Fruit fly (Drosophila melanogaster) whole organism, prepupa: ENCODE measurements around the gene Spn31A.

Experiments
- Blimp-1 ChIP-seq: fragments of 200-800 bp; sonication (Bioruptor generic); optimal IDR thresholded peaks from 3 replicates; lab custom pipeline; 2017; ENCODE audit warnings: missing biosample characterization, missing genetic modification characterization, mild to moderate bottlenecking, moderate library complexity, missing genetic modification reagents
- CG10669 ChIP-seq: fragments of 200-800 bp; sonication (Bioruptor generic); optimal IDR thresholded peaks from 3 replicates; lab custom pipeline; 2018; ENCODE audit warnings: missing biosample characterization, mild to moderate bottlenecking, missing genetic modification characterization, moderate library complexity
- CG11902 ChIP-seq: fragments of 200-800 bp; sonication (Bioruptor generic); optimal IDR thresholded peaks from 3 replicates; lab custom pipeline; 2016; ENCODE audit warnings: missing biosample characterization, missing genetic modification characterization
- CG15336 ChIP-seq: fragments of 200-800 bp; sonication (Bioruptor generic); IDR thresholded peaks from 2 replicates; pipeline ENCODE4 v1.3.6; 2022; ENCODE audit warnings: missing biosample characterization, missing genetic modification characterization
- CG1621 ChIP-seq: fragments of 200-800 bp; sonication (Bioruptor generic); optimal IDR thresholded peaks from 3 replicates; lab custom pipeline; 2018; ENCODE audit warnings: missing biosample characterization, mild to moderate bottlenecking, missing genetic modification characterization
- CG16779 ChIP-seq: fragments of 200-800 bp; sonication (Bioruptor generic); optimal IDR thresholded peaks from 3 replicates; lab custom pipeline; 2017; ENCODE audit warnings: missing biosample characterization, mild to moderate bottlenecking, missing genetic modification characterization
- CG3032 ChIP-seq: fragments of 200-800 bp; optimal IDR thresholded peaks from 2 replicates; lab custom pipeline; 2019; ENCODE audit warnings: missing biosample characterization, mild to moderate bottlenecking, missing genetic modification characterization, moderate library complexity
- CG31627 ChIP-seq: fragments of 200-800 bp; sonication (Bioruptor generic); optimal IDR thresholded peaks from 3 replicates; lab custom pipeline; 2016; ENCODE audit warnings: missing biosample characterization, missing genetic modification characterization
- CG32006 ChIP-seq: fragments of 200-800 bp; sonication (Bioruptor generic); optimal IDR thresholded peaks from 3 replicates; lab custom pipeline; 2017; ENCODE audit warnings: missing biosample characterization, mild to moderate bottlenecking, missing genetic modification characterization
- CG4318 ChIP-seq: fragments of 200-800 bp; sonication (Bioruptor generic); optimal IDR thresholded peaks from 3 replicates; lab custom pipeline; 2017; ENCODE audit warnings: missing biosample characterization, mild to moderate bottlenecking, missing genetic modification characterization
- CG6163 ChIP-seq: fragments of 200-800 bp; sonication (Bioruptor generic); IDR thresholded peaks from 3 replicates; pipeline ENCODE4 v1.3.6; 2022; ENCODE audit warnings: missing biosample characterization, missing genetic modification characterization
- CG6854 ChIP-seq: fragments of 200-800 bp; sonication (Bioruptor generic); optimal IDR thresholded peaks from 2 replicates; lab custom pipeline; 2017; ENCODE audit warnings: missing biosample characterization, mild to moderate bottlenecking, missing genetic modification characterization
- CG7368 ChIP-seq: fragments of 200-800 bp; sonication (Bioruptor generic); optimal IDR thresholded peaks from 3 replicates; lab custom pipeline; 2016; ENCODE audit warnings: missing biosample characterization, missing genetic modification characterization
- CG8319 ChIP-seq: fragments of 200-800 bp; sonication (Bioruptor generic); optimal IDR thresholded peaks from 3 replicates; lab custom pipeline; 2016; ENCODE audit warnings: missing biosample characterization, missing genetic modification characterization
- CG8632 ChIP-seq: fragments of 200-800 bp; sonication (Bioruptor generic); optimal IDR thresholded peaks from 3 replicates; lab custom pipeline; 2016; ENCODE audit warnings: missing biosample characterization, missing genetic modification characterization
- CG9139 ChIP-seq: fragments of 200-800 bp; sonication (Bioruptor generic); optimal IDR thresholded peaks from 3 replicates; lab custom pipeline; 2017; ENCODE audit warnings: missing biosample characterization, mild to moderate bottlenecking, missing genetic modification characterization
- Eip78C ChIP-seq: fragments of 200-800 bp; sonication (Bioruptor generic); peaks from one replicate; lab custom pipeline; 2016; ENCODE audit warnings: missing biosample characterization, missing genetic modification characterization
- Eip93F ChIP-seq: fragments of 200-800 bp; sonication (Bioruptor generic); optimal IDR thresholded peaks from 2 replicates; lab custom pipeline; 2016; ENCODE audit warnings: missing biosample characterization, mild to moderate bottlenecking, missing genetic modification characterization
- Ets21C ChIP-seq: fragments of 200-800 bp; sonication (Bioruptor generic); optimal IDR thresholded peaks from 3 replicates; lab custom pipeline; 2016; ENCODE audit warnings: missing biosample characterization, missing genetic modification characterization
- Gug ChIP-seq: fragments of 200-800 bp; sonication (Bioruptor generic); IDR thresholded peaks from 2 replicates; pipeline ENCODE4 v1.3.6; 2022; ENCODE audit warnings: missing biosample characterization, missing genetic modification characterization
- Hr39 ChIP-seq: fragments of 200-800 bp; sonication (Bioruptor generic); optimal IDR thresholded peaks from 2 replicates; lab custom pipeline; 2016; ENCODE audit warnings: missing biosample characterization, missing genetic modification characterization
- Hr4 ChIP-seq: fragments of 200-800 bp; sonication (Bioruptor generic); optimal IDR thresholded peaks from 3 replicates; lab custom pipeline; 2016; ENCODE audit warnings: missing biosample characterization, missing genetic modification characterization
- Lpt ChIP-seq: fragments of 200-800 bp; sonication (Bioruptor generic); optimal IDR thresholded peaks from 3 replicates; lab custom pipeline; 2016; ENCODE audit warnings: missing biosample characterization, missing genetic modification characterization
- Met ChIP-seq: fragments of 200-800 bp; sonication (Bioruptor generic); optimal IDR thresholded peaks from 3 replicates; lab custom pipeline; 2016; ENCODE audit warnings: missing biosample characterization, missing genetic modification characterization
- OdsH ChIP-seq: fragments of 200-800 bp; sonication (Bioruptor generic); optimal IDR thresholded peaks from 3 replicates; lab custom pipeline; 2016; ENCODE audit warnings: missing biosample characterization, missing genetic modification characterization
- Smox ChIP-seq: fragments of 200-800 bp; sonication (Bioruptor generic); optimal IDR thresholded peaks from 3 replicates; lab custom pipeline; 2016; ENCODE audit warnings: missing biosample characterization, missing genetic modification characterization
- Sox102F ChIP-seq: fragments of 200-800 bp; sonication (Bioruptor generic); optimal IDR thresholded peaks from 2 replicates; lab custom pipeline; 2016; ENCODE audit warnings: missing biosample characterization, mild to moderate bottlenecking, missing genetic modification characterization
- Sox14 ChIP-seq: fragments of 200-800 bp; sonication (Bioruptor generic); optimal IDR thresholded peaks from 3 replicates; lab custom pipeline; 2016; ENCODE audit warnings: missing biosample characterization, missing genetic modification characterization
- Sox15 ChIP-seq: fragments of 200-800 bp; sonication (Bioruptor generic); optimal IDR thresholded peaks from 3 replicates; lab custom pipeline; 2016; ENCODE audit warnings: missing biosample characterization, missing genetic modification characterization
- achi ChIP-seq: fragments of 200-800 bp; sonication (Bioruptor generic); optimal IDR thresholded peaks from 3 replicates; lab custom pipeline; 2016; ENCODE audit warnings: missing biosample characterization, missing genetic modification characterization
- cyc ChIP-seq: fragments of 200-800 bp; sonication (Bioruptor generic); optimal IDR thresholded peaks from 3 replicates; lab custom pipeline; 2016; ENCODE audit warnings: missing biosample characterization, missing genetic modification characterization
- eg ChIP-seq: fragments of 200-800 bp; sonication (Bioruptor generic); IDR thresholded peaks from 3 replicates; pipeline ENCODE4 v1.3.6; 2022; ENCODE audit warnings: missing biosample characterization, missing genetic modification characterization
- esn ChIP-seq: fragments of 200-800 bp; sonication (Bioruptor generic); optimal IDR thresholded peaks from 2 replicates; lab custom pipeline; 2016; ENCODE audit warnings: missing biosample characterization, mild to moderate bottlenecking, missing genetic modification characterization, moderate library complexity
- fkh ChIP-seq: fragments of 200-800 bp; sonication (Bioruptor generic); optimal IDR thresholded peaks from 3 replicates; lab custom pipeline; 2017; ENCODE audit warnings: missing biosample characterization, mild to moderate bottlenecking, missing genetic modification characterization, moderate library complexity
- lz ChIP-seq: fragments of 200-800 bp; sonication (Bioruptor generic); optimal IDR thresholded peaks from 3 replicates; lab custom pipeline; 2016; ENCODE audit warnings: missing biosample characterization, missing genetic modification characterization
- net ChIP-seq: fragments of 200-800 bp; sonication (Bioruptor generic); optimal IDR thresholded peaks from 3 replicates; lab custom pipeline; 2016; ENCODE audit warnings: missing biosample characterization, missing genetic modification characterization
- pdm3 ChIP-seq: fragments of 200-800 bp; sonication (Bioruptor generic); optimal IDR thresholded peaks from 3 replicates; lab custom pipeline; 2016; ENCODE audit warnings: missing biosample characterization, missing genetic modification characterization
- spab ChIP-seq: fragments of 200-800 bp; sonication (Bioruptor generic); optimal IDR thresholded peaks from 2 replicates; lab custom pipeline; 2017; ENCODE audit warnings: missing biosample characterization, mild to moderate bottlenecking, missing genetic modification characterization, missing genetic modification reagents
- ss ChIP-seq, 2 experiments: fragments of 200-800 bp; sonication (Bioruptor generic); optimal IDR thresholded peaks; 2 replicates in 1 of 2; 3 replicates in 1 of 2; lab custom pipeline; 2017 to 2018; ENCODE audit warnings: mild to moderate bottlenecking in 2 of 2, missing biosample characterization in 2 of 2, missing genetic modification characterization in 2 of 2, moderate library complexity in 1 of 2
- svp ChIP-seq: fragments of 200-800 bp; sonication (Bioruptor generic); peaks from one replicate; lab custom pipeline; 2016; ENCODE audit warnings: missing biosample characterization, missing genetic modification characterization
- vri ChIP-seq: fragments of 200-800 bp; sonication (Bioruptor generic); optimal IDR thresholded peaks from 3 replicates; lab custom pipeline; 2016; ENCODE audit warnings: missing biosample characterization, mild to moderate bottlenecking, missing genetic modification characterization

The Spn31A gene

DNA sequence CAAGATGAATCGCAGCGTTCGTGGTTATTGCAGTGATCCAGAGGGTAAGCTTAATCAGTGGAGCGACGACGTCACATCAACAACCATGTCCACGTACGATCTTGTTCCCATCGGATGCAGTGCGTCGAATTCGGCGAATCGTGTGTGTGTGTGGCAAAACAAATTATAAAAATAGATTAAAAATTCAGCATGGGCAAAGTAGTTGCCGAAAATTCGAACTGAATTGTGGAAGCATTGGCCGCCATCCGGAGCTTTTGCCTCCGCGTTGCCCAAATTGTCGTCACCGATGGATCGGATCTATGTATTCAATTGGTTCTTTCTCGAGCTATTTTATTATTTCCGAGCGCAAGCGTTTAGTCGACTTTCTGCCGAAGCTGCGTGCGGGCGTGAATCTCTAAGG lies at the start of gene Spn31A:
Gene Spn31A (plus strand): TSS at position 301 of the 400 bp plus-strand sequence.
- TF ChIP-seq Hr39 (GFP tag; lab: Kevin White, UChicago), result no peak
- TF ChIP-seq CG8632 (GFP tag; lab: Kevin White, UChicago), result no peak
- no peak for TF ChIP-seq esn
- TF ChIP-seq CG8319 (GFP tag; lab: Kevin White, UChicago), result no peak
- no peak for TF ChIP-seq pdm3 (GFP tag; lab: Kevin White, UChicago)
- no peak for TF ChIP-seq CG15336 (GFP tag; lab: Robert Waterston, UW)
- TF ChIP-seq svp (GFP tag; lab: Kevin White, UChicago), result no peak
- TF ChIP-seq cyc (GFP tag; lab: Kevin White, UChicago), result no peak
- no peak for TF ChIP-seq ss (GFP tag; optimal IDR thresholded peaks at IDR 0.05; lab: Kevin White, UChicago)
- no peak for TF ChIP-seq Smox (GFP tag; lab: Kevin White, UChicago)
- TF ChIP-seq Met (GFP tag; lab: Kevin White, UChicago), result no peak
- TF ChIP-seq eg (GFP tag; lab: Robert Waterston, UW), result no peak
- TF ChIP-seq CG11902, result no peak
- no peak for TF ChIP-seq Hr4 (GFP tag; lab: Kevin White, UChicago)
- TF ChIP-seq, all 60 proteins: peak for 0

DNA sequence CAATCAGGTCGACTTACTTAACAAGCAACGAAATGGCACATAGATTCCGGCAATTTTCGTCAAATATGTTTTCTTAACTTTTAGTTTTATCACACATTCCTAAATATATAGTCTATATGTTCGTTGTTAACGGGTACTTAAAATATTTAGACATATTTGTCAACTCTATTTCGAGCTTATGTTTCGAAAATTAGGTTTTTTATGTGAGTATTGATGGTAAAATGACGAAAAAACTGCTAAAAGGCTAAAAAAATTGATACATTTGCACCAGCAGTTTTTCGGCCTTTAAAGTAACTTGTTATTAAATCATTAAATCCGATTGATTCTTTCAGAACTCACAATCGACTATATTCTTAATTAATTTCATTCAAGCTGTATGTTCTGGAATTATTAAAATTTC lies 43.3 kb upstream of the Spn31A start, which contains the start of gene CG13131:
Gene CG13131 (minus strand): TSS at position 101 of the 400 bp plus-strand sequence.
- TF ChIP-seq CG31627 (GFP tag; lab: Kevin White, UChicago) (no peak), Blimp-1 (GFP tag; lab: Kevin White, UChicago) (no peak), CG4318 (no peak), Eip78C (no peak), CG6163 (GFP tag; lab: Robert Waterston, UW) (no peak), cyc (GFP tag; lab: Kevin White, UChicago) (no peak), Met (GFP tag; lab: Kevin White, UChicago) (no peak), Sox102F (GFP tag; lab: Kevin White, UChicago) (no peak), fkh (no peak), svp (GFP tag; lab: Kevin White, UChicago) (no peak), achi (GFP tag; lab: Kevin White, UChicago) (no peak), Lpt (no peak), Eip93F (no peak), esn (no peak), CG9139 (GFP tag; lab: Kevin White, UChicago) (no peak), CG16779 (no peak), CG8319 (GFP tag; lab: Kevin White, UChicago) (no peak), Hr39 (GFP tag; lab: Kevin White, UChicago) (no peak), spab (GFP tag; lab: Kevin White, UChicago) (no peak)

DNA sequence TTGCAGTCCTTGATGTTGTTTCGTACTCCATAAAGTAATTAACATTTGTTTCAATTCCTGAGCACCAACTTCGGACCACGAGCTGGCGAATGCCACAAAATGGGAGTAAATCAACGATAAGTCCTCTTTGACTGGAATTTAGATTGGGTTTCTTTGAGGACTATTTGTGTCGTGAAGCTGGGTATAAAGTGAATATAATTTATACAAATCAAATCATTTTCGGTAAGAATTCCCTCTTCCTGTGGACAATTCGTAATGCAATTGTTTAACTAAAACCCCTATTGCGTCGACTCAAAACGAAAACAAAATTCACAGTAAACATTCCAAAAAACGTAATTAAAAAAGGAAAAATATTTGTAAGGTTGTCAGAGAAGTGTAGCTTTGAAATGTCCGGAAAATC lies 34.2 kb upstream of the Spn31A start, which contains the start of gene CG13127:
Gene CG13127 (plus strand): TSS at position 301 of the 400 bp plus-strand sequence.
- TF ChIP-seq Sox14 (no peak), lz (GFP tag; lab: Kevin White, UChicago) (no peak), CG31627 (GFP tag; lab: Kevin White, UChicago) (no peak)

dm6 chr2L:10032415-10032814 lies 28.2 kb upstream of the Spn31A start, which contains the start of gene obst-B:
Gene obst-B, plus strand, starts transcription at chr2L:10032690.
- TF ChIP-seq CG7368 (GFP tag; lab: Kevin White, UChicago) (no peak), CG15336 (GFP tag; lab: Robert Waterston, UW) (0 out of 2 replicates have a peak, but pooled peaks have one; percentile 21), CG1621 (peak; percentile 2), pdm3 (GFP tag; lab: Kevin White, UChicago) (no peak), ss (GFP tag; optimal IDR thresholded peaks at IDR 0.05; lab: Kevin White, UChicago) (peak in 1 of 2 experiments; percentile 4), net (GFP tag; lab: Kevin White, UChicago) (peak; percentile 21)
- TF ChIP-seq, all 60 proteins: peak for 4

DNA sequence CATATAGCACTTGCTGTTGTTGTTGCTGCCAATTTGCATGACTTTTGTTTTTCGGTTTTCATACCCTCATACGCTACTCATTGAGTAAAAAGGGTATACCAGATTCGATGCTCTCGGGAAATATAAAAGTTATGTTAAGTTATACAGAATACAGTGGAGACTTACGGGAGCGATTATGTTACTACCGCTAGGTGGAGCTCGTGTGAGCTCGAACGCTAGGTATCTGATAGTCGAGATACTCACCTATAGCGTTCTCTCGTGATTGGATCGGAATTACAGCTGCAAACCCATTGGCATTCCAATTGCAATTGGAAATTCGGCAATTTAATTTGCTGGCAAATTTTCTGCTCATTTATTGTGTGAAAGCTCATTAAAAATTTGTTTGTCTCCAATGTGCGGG lies 27.2 kb upstream of the Spn31A start:
- no peak for TF ChIP-seq cyc (GFP tag; lab: Kevin White, UChicago)
- TF ChIP-seq Sox14, result peak; percentile 12
- TF ChIP-seq CG32006 (GFP tag; lab: Kevin White, UChicago), result peak; percentile 46
- no peak for TF ChIP-seq Smox (GFP tag; lab: Kevin White, UChicago)
- TF ChIP-seq Eip78C, result no peak
- TF ChIP-seq Sox15 (GFP tag; lab: Kevin White, UChicago), result no peak
- TF ChIP-seq Hr4 (GFP tag; lab: Kevin White, UChicago), result no peak
- TF ChIP-seq Lpt, result no peak
- TF ChIP-seq CG10669 (GFP tag; lab: Kevin White, UChicago), result peak; percentile 13
- no peak for TF ChIP-seq Ets21C (GFP tag; lab: Kevin White, UChicago)
- no peak for TF ChIP-seq vri (GFP tag; lab: Kevin White, UChicago)
- no peak for TF ChIP-seq lz (GFP tag; lab: Kevin White, UChicago)
- TF ChIP-seq Gug (GFP tag; lab: Robert Waterston, UW), result no peak
- TF ChIP-seq OdsH, result peak; percentile 19
- peak; percentile 37 for TF ChIP-seq svp (GFP tag; lab: Kevin White, UChicago)
- no peak for TF ChIP-seq CG8632 (GFP tag; lab: Kevin White, UChicago)
- no peak for TF ChIP-seq Hr39 (GFP tag; lab: Kevin White, UChicago)
- no peak for TF ChIP-seq CG3032
- TF ChIP-seq CG9139 (GFP tag; lab: Kevin White, UChicago), result no peak
- no peak for TF ChIP-seq Met (GFP tag; lab: Kevin White, UChicago)
- peak; percentile 17 for TF ChIP-seq pdm3 (GFP tag; lab: Kevin White, UChicago)
- TF ChIP-seq CG6854, result no peak
